Worm (Caenorhabditis elegans) whole organism, late embryonic: ENCODE results near the gene dhc-4.

Experiments
- K02D7.2 ChIP-seq: sonication (generic microtip); optimal IDR thresholded peaks from 2 replicates; lab custom pipeline; 2017; ENCODE audit warnings: mild to moderate bottlenecking, missing genetic modification characterization, missing compliant biosample characterization
- Y22D7AL.16 ChIP-seq: sonication (generic microtip); optimal IDR thresholded peaks from 2 replicates; lab custom pipeline; 2016; ENCODE audit warnings: missing genetic modification characterization, missing compliant biosample characterization
- ama-1 ChIP-seq: fragments of 150-350 bp; optimal IDR thresholded peaks from 2 replicates; lab custom pipeline; 2014
- ceh-14 ChIP-seq: sonication (generic microtip); optimal IDR thresholded peaks from 2 replicates; lab custom pipeline; 2016; ENCODE audit warnings: missing genotype, missing genetic modification characterization, missing compliant biosample characterization
- ceh-18 ChIP-seq: sonication (generic microtip); optimal IDR thresholded peaks from 2 replicates; lab custom pipeline; 2016; ENCODE audit warnings: missing genetic modification characterization, missing compliant biosample characterization
- ceh-19 ChIP-seq: fragments of 200-800 bp; sonication (Bioruptor generic); optimal IDR thresholded peaks from 2 replicates; lab custom pipeline; 2018; ENCODE audit warnings: mild to moderate bottlenecking, missing genetic modification characterization, missing compliant biosample characterization
- ceh-22 ChIP-seq: sonication (generic microtip); optimal IDR thresholded peaks from 2 replicates; lab custom pipeline; 2017; ENCODE audit warnings: missing biosample characterization, missing genetic modification characterization
- ceh-24 ChIP-seq: sonication (generic microtip); optimal IDR thresholded peaks from 2 replicates; lab custom pipeline; 2016; ENCODE audit warnings: mild to moderate bottlenecking, missing genetic modification characterization, missing compliant biosample characterization
- ceh-31 ChIP-seq: sonication (generic microtip); optimal IDR thresholded peaks from 2 replicates; lab custom pipeline; 2016; ENCODE audit warnings: missing genetic modification characterization, missing compliant biosample characterization
- ceh-34 ChIP-seq: sonication (generic microtip); optimal IDR thresholded peaks from 2 replicates; lab custom pipeline; 2016; ENCODE audit warnings: mild to moderate bottlenecking, missing genetic modification characterization, missing compliant biosample characterization
- ceh-45 ChIP-seq: fragments of 200-800 bp; sonication (Bioruptor generic); IDR thresholded peaks from 2 replicates; pipeline ENCODE4 v1.3.6; 2022; ENCODE audit warnings: missing genetic modification reagents, missing genetic modification characterization, missing compliant biosample characterization
- ceh-48 ChIP-seq: sonication (generic microtip); optimal IDR thresholded peaks from 2 replicates; lab custom pipeline; 2016; ENCODE audit warnings: missing genetic modification characterization, inconsistent platforms, missing compliant biosample characterization
- che-1 ChIP-seq: sonication (generic microtip); optimal IDR thresholded peaks from 2 replicates; lab custom pipeline; 2016; ENCODE audit warnings: mild to moderate bottlenecking, missing genetic modification characterization, missing compliant biosample characterization
- dmd-4 ChIP-seq: sonication (generic microtip); optimal IDR thresholded peaks from 2 replicates; lab custom pipeline; 2016; ENCODE audit warnings: borderline replicate concordance, missing genetic modification characterization, missing compliant biosample characterization
- dve-1 ChIP-seq: sonication (generic microtip); optimal IDR thresholded peaks from 2 replicates; lab custom pipeline; 2017; ENCODE audit warnings: antibody characterized with exemption, mild to moderate bottlenecking, missing genetic modification characterization, missing compliant biosample characterization
- elt-2 ChIP-seq: sonication (generic microtip); optimal IDR thresholded peaks from 2 replicates; lab custom pipeline; 2016; ENCODE audit warnings: missing genetic modification reagents, missing genetic modification characterization, missing compliant biosample characterization
- elt-4 ChIP-seq: sonication (generic microtip); optimal IDR thresholded peaks from 2 replicates; lab custom pipeline; 2016; ENCODE audit warnings: missing genetic modification characterization, missing compliant biosample characterization
- fax-1 ChIP-seq: sonication (generic microtip); optimal IDR thresholded peaks from 2 replicates; lab custom pipeline; 2016; ENCODE audit warnings: missing genotype, missing genetic modification characterization, missing compliant biosample characterization
- fkh-10 ChIP-seq: fragments of 150-350 bp; optimal IDR thresholded peaks from 2 replicates; lab custom pipeline; 2014; ENCODE audit warnings: missing biosample characterization, missing genetic modification reagents, missing genetic modification characterization
- fkh-6 ChIP-seq: sonication (generic microtip); optimal IDR thresholded peaks from 2 replicates; lab custom pipeline; 2016; ENCODE audit warnings: missing genetic modification characterization, missing compliant biosample characterization
- hlh-13 ChIP-seq: fragments of 200-800 bp; sonication (Bioruptor generic); optimal IDR thresholded peaks from 2 replicates; lab custom pipeline; 2018; ENCODE audit warnings: mild to moderate bottlenecking, missing genetic modification characterization, missing compliant biosample characterization
- hlh-15 ChIP-seq: sonication (generic microtip); optimal IDR thresholded peaks from 2 replicates; lab custom pipeline; 2016; ENCODE audit warnings: missing genetic modification characterization, missing compliant biosample characterization
- hlh-30 ChIP-seq: sonication (generic microtip); optimal IDR thresholded peaks from 2 replicates; lab custom pipeline; 2017; ENCODE audit warnings: antibody characterized with exemption, missing genetic modification characterization, missing compliant biosample characterization; ENCODE audit not compliant: insufficient read depth
- hlh-6 ChIP-seq: sonication (generic microtip); optimal IDR thresholded peaks from 2 replicates; lab custom pipeline; 2016; ENCODE audit warnings: missing genotype, missing genetic modification characterization, missing compliant biosample characterization
- hlh-8 ChIP-seq: sonication (generic microtip); optimal IDR thresholded peaks from 2 replicates; lab custom pipeline; 2016; ENCODE audit warnings: missing genotype, missing genetic modification characterization, missing compliant biosample characterization
- lin-11 ChIP-seq: fragments of 200-800 bp; sonication (Bioruptor generic); optimal IDR thresholded peaks from 2 replicates; lab custom pipeline; 2018; ENCODE audit warnings: mild to moderate bottlenecking, missing genetic modification characterization, missing compliant biosample characterization
- madf-2 ChIP-seq: sonication (generic microtip); optimal IDR thresholded peaks from 2 replicates; lab custom pipeline; 2017; ENCODE audit warnings: missing genetic modification characterization, missing compliant biosample characterization
- nfya-1 ChIP-seq: sonication (generic microtip); optimal IDR thresholded peaks from 2 replicates; lab custom pipeline; 2017; ENCODE audit warnings: missing genetic modification characterization, mild to moderate bottlenecking, missing compliant biosample characterization, antibody characterized with exemption, moderate library complexity
- nhr-11 ChIP-seq: fragments of 150-350 bp; optimal IDR thresholded peaks from 2 replicates; lab custom pipeline; 2014; ENCODE audit warnings: missing biosample characterization, missing genetic modification characterization
- nhr-232 ChIP-seq: sonication (generic microtip); optimal IDR thresholded peaks from 2 replicates; lab custom pipeline; 2016; ENCODE audit warnings: missing genetic modification characterization, missing compliant biosample characterization
- npax-4 ChIP-seq: sonication (generic microtip); optimal IDR thresholded peaks from 2 replicates; lab custom pipeline; 2016; ENCODE audit warnings: missing genetic modification characterization, missing compliant biosample characterization
- pha-2 ChIP-seq: sonication (generic microtip); optimal IDR thresholded peaks from 2 replicates; lab custom pipeline; 2017; ENCODE audit warnings: mild to moderate bottlenecking, missing genetic modification characterization, missing compliant biosample characterization
- pha-4 ChIP-seq: fragments of 150-350 bp; optimal IDR thresholded peaks from 2 replicates; lab custom pipeline; 2018; ENCODE audit warnings: missing biosample characterization, missing genetic modification reagents, missing genetic modification characterization
- pros-1 ChIP-seq: fragments of 150-350 bp; optimal IDR thresholded peaks from 2 replicates; lab custom pipeline; 2014; ENCODE audit warnings: missing biosample characterization, missing genetic modification reagents, missing genetic modification characterization
- rnt-1 ChIP-seq: sonication (generic microtip); optimal IDR thresholded peaks from 2 replicates; lab custom pipeline; 2016; ENCODE audit warnings: missing genetic modification characterization, missing compliant biosample characterization
- sdc-2 ChIP-seq: sonication (generic microtip); optimal IDR thresholded peaks from 2 replicates; lab custom pipeline; 2016; ENCODE audit warnings: missing genotype, missing genetic modification characterization, missing compliant biosample characterization
- tbx-2 ChIP-seq: sonication (generic microtip); optimal IDR thresholded peaks from 2 replicates; lab custom pipeline; 2016; ENCODE audit warnings: missing genetic modification characterization, missing compliant biosample characterization
- ttx-3 ChIP-seq: sonication (generic microtip); optimal IDR thresholded peaks from 2 replicates; lab custom pipeline; 2016; ENCODE audit warnings: missing genetic modification reagents, missing genetic modification characterization, missing compliant biosample characterization
- unc-3 ChIP-seq, 2 experiments: fragments of 200-800 bp in 1 of 2; sonication (Bioruptor generic) in 1 of 2; sonication (generic microtip) in 1 of 2; conservative IDR thresholded peaks in 1 of 2; optimal IDR thresholded peaks in 1 of 2; 2 replicates each; pipeline versions ENCODE4 v1.3.6 to Lab custom; 2016 to 2022; ENCODE audit warnings: missing compliant biosample characterization in 2 of 2, missing genetic modification characterization in 2 of 2, missing genetic modification reagents in 1 of 2
- unc-42 ChIP-seq: sonication (generic microtip); optimal IDR thresholded peaks from 2 replicates; lab custom pipeline; 2016; ENCODE audit warnings: missing genotype, missing genetic modification characterization, missing compliant biosample characterization
- unc-55 ChIP-seq: sonication (generic microtip); optimal IDR thresholded peaks from 2 replicates; lab custom pipeline; 2017; ENCODE audit warnings: missing biosample characterization, missing genetic modification reagents, missing genetic modification characterization
- unc-86 ChIP-seq: sonication (generic microtip); optimal IDR thresholded peaks from 2 replicates; lab custom pipeline; 2016; ENCODE audit warnings: missing genetic modification characterization, missing compliant biosample characterization
- ztf-16 ChIP-seq: sonication (generic microtip); optimal IDR thresholded peaks from 2 replicates; lab custom pipeline; 2017; ENCODE audit warnings: missing genetic modification characterization, missing compliant biosample characterization

Gene dhc-4

ce11 chrIII:10995156-10995555 lies 25.4 kb downstream of the dhc-4 start, which contains the start of gene dmsr-5:
TSS of gene dmsr-5 (minus strand) at chrIII:10995256.
- TF ChIP-seq hlh-13 (GFP tag; lab: Kevin White, UChicago) (no peak), ceh-14 (tag; lab: Kevin White, UChicago) (no peak), ceh-18 (tag; lab: Kevin White, UChicago) (no peak), nhr-11 (no peak), ceh-19 (GFP tag; lab: Kevin White, UChicago) (no peak), elt-4 (tag; lab: Kevin White, UChicago) (no peak), unc-42 (no peak), hlh-6 (tag; lab: Kevin White, UChicago) (no peak), pha-2 (tag; lab: Kevin White, UChicago) (no peak), ztf-16 (no peak), hlh-8 (tag; lab: Kevin White, UChicago) (no peak)

- TF ChIP-seq K02D7.2 (tag; lab: Kevin White, UChicago) (no peak), hlh-8 (tag; lab: Kevin White, UChicago) (no peak), ama-1 (lab: Kevin White, UChicago) (no peak), npax-4 (tag; lab: Kevin White, UChicago) (no peak), dmd-4 (tag; lab: Kevin White, UChicago) (no peak), nhr-232 (tag; lab: Kevin White, UChicago) (no peak), ceh-34 (tag; lab: Kevin White, UChicago) (no peak)
- TF ChIP-seq, all 69 proteins: peak for 0
These were observed 33.1 kb downstream of the dhc-4 start for ce11 chrIII:11002808-11003207.

ce11 chrIII:11007552-11008272 lies 38.0 kb downstream of the dhc-4 start, which contains the start of the genes fipr-17 and Y48A6B.3:
TSS of gene fipr-17 (minus strand) at chrIII:11007602.
TSS of gene Y48A6B.3 (plus strand) at chrIII:11008222.
- TF ChIP-seq K02D7.2 (tag; lab: Kevin White, UChicago) (no peak), hlh-30 (tag; lab: Kevin White, UChicago) (peak; percentile 12), rnt-1 (tag; lab: Kevin White, UChicago) (no peak), elt-2 (tag; lab: Kevin White, UChicago) (peak; percentile 49), ceh-48 (peak; percentile 60), nfya-1 (peak; percentile 80), dve-1 (tag; lab: Kevin White, UChicago) (peak; percentile 54), unc-42 (peak; percentile 68), che-1 (tag; lab: Kevin White, UChicago) (no peak), fkh-10 (GFP tag; lab: Kevin White, UChicago) (no peak), unc-3 (GFP tag; conservative IDR thresholded peaks at IDR 0.05; lab: Robert Waterston, UW) (no peak), unc-3 (tag; optimal IDR thresholded peaks at IDR 0.05; lab: Kevin White, UChicago) (no peak), npax-4 (tag; lab: Kevin White, UChicago) (no peak), fax-1 (tag; lab: Kevin White, UChicago) (no peak), ttx-3 (tag; lab: Kevin White, UChicago) (peak; percentile 2), ceh-31 (tag; lab: Kevin White, UChicago) (peak; percentile 63), unc-86 (tag; lab: Kevin White, UChicago) (peak; percentile 26), tbx-2 (tag; lab: Kevin White, UChicago) (peak; percentile 21), sdc-2 (tag; lab: Kevin White, UChicago) (no peak), lin-11 (tag; lab: Kevin White, UChicago) (no peak), ceh-18 (tag; lab: Kevin White, UChicago) (peak; percentile 9), unc-55 (GFP tag; lab: Kevin White, UChicago) (peak; percentile 39), ceh-34 (tag; lab: Kevin White, UChicago) (peak; percentile 38), pha-4 (tag; lab: Kevin White, UChicago) (no peak), fkh-6 (tag; lab: Kevin White, UChicago) (no peak), madf-2 (tag; lab: Kevin White, UChicago) (no peak), pros-1 (tag; lab: Kevin White, UChicago) (peak; percentile 14), ceh-45 (GFP tag; lab: Robert Waterston, UW) (no peak), hlh-15 (tag; lab: Kevin White, UChicago) (no peak), ceh-22 (tag; lab: Kevin White, UChicago) (no peak), Y22D7AL.16 (tag; lab: Kevin White, UChicago) (no peak), ama-1 (lab: Kevin White, UChicago) (no peak), pha-2 (tag; lab: Kevin White, UChicago) (no peak), ceh-14 (tag; lab: Kevin White, UChicago) (no peak), ceh-24 (no peak)
